Worm (Caenorhabditis elegans): ENCODE results near the gene C05C8.7.

Gene C05C8.7

ce11 chrV:7230847-7231246 lies 16.0 kb downstream of the C05C8.7 start, which contains the start of the genes gei-6 and krr-1 (continued):
- no peak for TF ChIP-seq madf-8 (GFP tag; conservative IDR thresholded peaks at IDR 0.05)
- TF ChIP-seq lin-26 (GFP tag; IDR thresholded peaks at IDR 0.05): no peak
- TF ChIP-seq lir-1 (GFP tag; conservative IDR thresholded peaks at IDR 0.05): no peak
- no peak for TF ChIP-seq T26A5.8 (tag; optimal IDR thresholded peaks at IDR 0.05)
- TF ChIP-seq Y67H2A.10 (GFP tag; conservative IDR thresholded peaks at IDR 0.05): no peak
- TF ChIP-seq ekl-4 (GFP tag; IDR thresholded peaks at IDR 0.05): 0 out of 2 replicates have a peak, but pooled peaks have one; percentile 36
- no peak for TF ChIP-seq egl-18 (GFP tag; IDR thresholded peaks at IDR 0.05)
- no peak for TF ChIP-seq hmg-20 (GFP tag; IDR thresholded peaks at IDR 0.05)
- no peak for TF ChIP-seq nfya-1 (tag; optimal IDR thresholded peaks at IDR 0.05; ENCODE audit: borderline replicate concordance, insufficient read depth)
- TF ChIP-seq nfya-2 (GFP tag; IDR thresholded peaks at IDR 0.05): no peak
- TF ChIP-seq fkh-3 (tag; optimal IDR thresholded peaks at IDR 0.05): no peak
- TF ChIP-seq ceh-27 (GFP tag; optimal IDR thresholded peaks at IDR 0.05): peak; percentile 9
- TF ChIP-seq unc-62 (GFP tag; optimal IDR thresholded peaks at IDR 0.05): no peak
- no peak for TF ChIP-seq B0019.2 (GFP tag; conservative IDR thresholded peaks at IDR 0.05)
- TF ChIP-seq ztf-22 (GFP tag; optimal IDR thresholded peaks at IDR 0.05): no peak
- no peak for TF ChIP-seq ztf-26 (tag; optimal IDR thresholded peaks at IDR 0.05)
- no peak; the same call in 1 of the 2 replicates for TF ChIP-seq ceh-100 (GFP tag; IDR thresholded peaks at IDR 0.05)
- peak; percentile 34 for TF ChIP-seq rpc-1 (optimal IDR thresholded peaks at IDR 0.05)
- TF ChIP-seq rpc-1 (tag; optimal IDR thresholded peaks at IDR 0.05): no peak
- TF ChIP-seq lag-1 (GFP tag; IDR thresholded peaks at IDR 0.05): no peak
- no peak for TF ChIP-seq B0261.1 (tag; optimal IDR thresholded peaks at IDR 0.05)
- TF ChIP-seq F57C9.4 (tag; optimal IDR thresholded peaks at IDR 0.05): no peak
- no peak for TF ChIP-seq him-1 (tag; optimal IDR thresholded peaks at IDR 0.05)
- no peak for TF ChIP-seq nhr-90 (tag; optimal IDR thresholded peaks at IDR 0.05)
- TF ChIP-seq B0336.3 (GFP tag; IDR thresholded peaks at IDR 0.05): no peak
- no peak for TF ChIP-seq hrde-1 (tag; optimal IDR thresholded peaks at IDR 0.05; ENCODE audit: borderline replicate concordance)
- no peak for TF ChIP-seq lin-40 (tag; optimal IDR thresholded peaks at IDR 0.05)
- no peak for TF ChIP-seq sea-2 (GFP tag; IDR thresholded peaks at IDR 0.05)
- no peak for TF ChIP-seq tlf-1 (GFP tag; optimal IDR thresholded peaks at IDR 0.05)
- TF ChIP-seq mcd-1 (GFP tag; IDR thresholded peaks at IDR 0.05): peak; percentile 65
- TF ChIP-seq nhr-27 (tag; optimal IDR thresholded peaks at IDR 0.05): no peak
- no peak for TF ChIP-seq mxl-1 (tag; optimal IDR thresholded peaks at IDR 0.05)
- no peak for TF ChIP-seq rec-8 (tag; optimal IDR thresholded peaks at IDR 0.05)
- no peak for TF ChIP-seq F57A8.1 (GFP tag; optimal IDR thresholded peaks at IDR 0.05)
- no peak for TF ChIP-seq unc-130 (GFP tag; optimal IDR thresholded peaks at IDR 0.05)
- TF ChIP-seq F22D6.2 (tag; optimal IDR thresholded peaks at IDR 0.05): no peak
- no peak for TF ChIP-seq F37B4.10 (GFP tag; IDR thresholded peaks at IDR 0.05)

DNA sequence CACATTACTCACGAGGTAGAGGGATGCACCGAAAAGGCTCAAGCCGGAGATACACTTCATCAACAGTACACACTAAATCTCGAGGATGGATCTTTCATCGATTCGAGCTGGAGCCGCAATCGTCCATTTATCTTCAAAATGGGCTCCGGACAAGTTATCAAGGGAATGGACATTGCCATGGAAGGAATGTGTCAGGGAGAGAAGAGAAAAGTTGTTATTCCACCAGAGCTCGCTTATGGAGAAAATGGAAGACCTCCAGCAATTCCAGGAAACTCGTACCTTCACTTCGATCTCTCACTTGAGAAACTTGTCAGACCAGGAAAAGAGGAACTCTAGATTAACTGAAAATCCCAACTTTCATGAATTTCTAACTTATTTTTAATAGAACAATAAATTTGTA lies 21.0 kb downstream of the C05C8.7 start:
- TF ChIP-seq attf-6 (GFP tag; IDR thresholded peaks at IDR 0.05) (0 out of 2 replicates have a peak, but pooled peaks have one; percentile 23), ZK185.1 (tag; optimal IDR thresholded peaks at IDR 0.05; ENCODE audit: poor library complexity, severe bottlenecking) (peak; percentile 18), attf-3 (GFP tag; conservative IDR thresholded peaks at IDR 0.05) (no peak), Y56A3A.18 (GFP tag; IDR thresholded peaks at IDR 0.05) (0 out of 2 replicates have a peak, but pooled peaks have one; percentile 41)
